Fruit fly (Drosophila melanogaster) whole organism, embryonic: ENCODE measurements around the gene CG31473.

Source experiments
- Adf1 ChIP-seq: fragments of 200-800 bp; sonication (Bioruptor generic); IDR thresholded peaks from 2 replicates; pipeline ENCODE4 v1.3.6; 2022; ENCODE audit warnings: missing biosample characterization, missing genetic modification characterization
- CG10979 ChIP-seq: fragments of 200-800 bp; sonication (Bioruptor generic); optimal IDR thresholded peaks from 2 replicates; lab custom pipeline; 2018; ENCODE audit warnings: missing biosample characterization, mild to moderate bottlenecking, missing genetic modification characterization, moderate library complexity
- CG11456 ChIP-seq: fragments of 200-800 bp; sonication (Bioruptor generic); IDR thresholded peaks from 3 replicates; pipeline ENCODE4 v1.3.6; 2022; ENCODE audit warnings: missing biosample characterization, missing genetic modification characterization
- CG12769 ChIP-seq: fragments of 200-800 bp; sonication (Bioruptor generic); optimal IDR thresholded peaks from 2 replicates; lab custom pipeline; 2019; ENCODE audit warnings: missing biosample characterization, mild to moderate bottlenecking, missing genetic modification characterization, moderate library complexity
- CG14050 ChIP-seq: fragments of 200-800 bp; sonication (Bioruptor generic); IDR thresholded peaks from 3 replicates; pipeline ENCODE4 v1.3.6; 2022; ENCODE audit warnings: missing biosample characterization, missing genetic modification characterization
- CG1647 ChIP-seq: fragments of 200-800 bp; sonication (Bioruptor generic); optimal IDR thresholded peaks from 3 replicates; lab custom pipeline; 2016; ENCODE audit warnings: missing biosample characterization, missing genetic modification characterization
- CG16779 ChIP-seq: fragments of 200-800 bp; sonication (Bioruptor generic); IDR thresholded peaks from 2 replicates; pipeline ENCODE4 v1.3.6; 2022; ENCODE audit warnings: missing biosample characterization, missing genetic modification characterization
- CG16815 ChIP-seq: fragments of 200-800 bp; sonication (Bioruptor generic); optimal IDR thresholded peaks from 3 replicates; lab custom pipeline; 2017; ENCODE audit warnings: missing biosample characterization, mild to moderate bottlenecking, missing genetic modification characterization
- CG17568 ChIP-seq: fragments of 200-800 bp; sonication (Bioruptor generic); optimal IDR thresholded peaks from 2 replicates; lab custom pipeline; 2018; ENCODE audit warnings: missing biosample characterization, mild to moderate bottlenecking, missing genetic modification characterization, moderate library complexity
- CG17612 ChIP-seq: fragments of 200-800 bp; sonication (Bioruptor generic); IDR thresholded peaks from 2 replicates; pipeline ENCODE4 v1.3.6; 2022; ENCODE audit warnings: missing biosample characterization, missing genetic modification characterization
- CG2120 ChIP-seq: fragments of 200-800 bp; sonication (Bioruptor generic); optimal IDR thresholded peaks from 3 replicates; lab custom pipeline; 2016; ENCODE audit warnings: missing biosample characterization, missing genetic modification characterization
- CG31365 ChIP-seq: fragments of 200-800 bp; sonication (Bioruptor generic); optimal IDR thresholded peaks from 2 replicates; lab custom pipeline; 2018; ENCODE audit warnings: missing biosample characterization, mild to moderate bottlenecking, missing genetic modification characterization
- CG34376 ChIP-seq: fragments of 200-800 bp; sonication (Bioruptor generic); optimal IDR thresholded peaks from 2 replicates; lab custom pipeline; 2018; ENCODE audit warnings: missing biosample characterization, mild to moderate bottlenecking, missing genetic modification characterization
- CG6765 ChIP-seq: fragments of 200-800 bp; sonication (Bioruptor generic); optimal IDR thresholded peaks from 3 replicates; lab custom pipeline; 2017; ENCODE audit warnings: missing biosample characterization, mild to moderate bottlenecking, missing genetic modification characterization
- CG8478 ChIP-seq: fragments of >200 bp; optimal IDR thresholded peaks from 2 replicates; lab custom pipeline; 2018
- Deaf1 ChIP-seq: fragments of 200-800 bp; optimal IDR thresholded peaks from 3 replicates; lab custom pipeline; 2019; ENCODE audit warnings: missing biosample characterization, mild to moderate bottlenecking, missing genetic modification characterization, moderate library complexity
- Dp ChIP-seq: fragments of 200-800 bp; sonication (Bioruptor generic); optimal IDR thresholded peaks from 2 replicates; lab custom pipeline; 2018; ENCODE audit warnings: missing biosample characterization, mild to moderate bottlenecking, missing genetic modification characterization, moderate library complexity
- Dref ChIP-seq: fragments of 200-800 bp; sonication (Bioruptor generic); IDR thresholded peaks from 2 replicates; pipeline ENCODE4 v1.3.6; 2022; ENCODE audit warnings: missing biosample characterization, missing genetic modification characterization
- Elba2 ChIP-seq: fragments of 200-800 bp; sonication (Bioruptor generic); optimal IDR thresholded peaks from 3 replicates; lab custom pipeline; 2016; ENCODE audit warnings: missing biosample characterization, missing genetic modification characterization
- GATAe ChIP-seq: fragments of 200-800 bp; sonication (Bioruptor generic); conservative IDR thresholded peaks from 2 replicates; pipeline ENCODE4 v1.3.6; 2022; ENCODE audit warnings: missing biosample characterization, missing genetic modification characterization
- HHEX ChIP-seq: fragments of 200-800 bp; sonication (Bioruptor generic); optimal IDR thresholded peaks from 3 replicates; lab custom pipeline; 2017; ENCODE audit warnings: missing biosample characterization, mild to moderate bottlenecking, missing genetic modification characterization, missing genetic modification reagents
- Hey ChIP-seq: fragments of 200-800 bp; sonication (Bioruptor generic); optimal IDR thresholded peaks from 3 replicates; lab custom pipeline; 2018; ENCODE audit warnings: missing biosample characterization, mild to moderate bottlenecking, missing genetic modification characterization
- HmgD ChIP-seq: fragments of 200-800 bp; sonication (Bioruptor generic); optimal IDR thresholded peaks from 3 replicates; lab custom pipeline; 2016; ENCODE audit warnings: missing biosample characterization, missing genetic modification characterization
- Hr3 ChIP-seq: fragments of 200-800 bp; sonication (Bioruptor generic); optimal IDR thresholded peaks from 3 replicates; lab custom pipeline; 2016; ENCODE audit warnings: missing biosample characterization, missing genetic modification characterization
- Jarid2 ChIP-seq: fragments of 200-800 bp; sonication (Bioruptor generic); optimal IDR thresholded peaks from 3 replicates; lab custom pipeline; 2017; ENCODE audit warnings: mild to moderate bottlenecking, missing biosample characterization, missing genetic modification reagents, missing genetic modification characterization
- NC2α ChIP-seq: fragments of 200-800 bp; sonication (Bioruptor generic); optimal IDR thresholded peaks from 2 replicates; lab custom pipeline; 2016; ENCODE audit warnings: missing biosample characterization, missing genetic modification characterization
- NC2β ChIP-seq: fragments of 200-800 bp; sonication (Bioruptor generic); optimal IDR thresholded peaks from 2 replicates; lab custom pipeline; 2016; ENCODE audit warnings: missing biosample characterization, missing genetic modification characterization
- Opbp ChIP-seq: fragments of 200-800 bp; sonication (Bioruptor generic); IDR thresholded peaks from 3 replicates; pipeline ENCODE4 v1.3.6; 2022; ENCODE audit warnings: missing biosample characterization, missing genetic modification characterization; ENCODE audit not compliant: partially characterized antibody
- Ptx1 ChIP-seq: fragments of 200-800 bp; sonication (Bioruptor generic); IDR thresholded peaks from 2 replicates; pipeline ENCODE4 v1.3.6; 2022; ENCODE audit warnings: missing biosample characterization, missing genetic modification characterization
- Stat92E ChIP-seq, 3 experiments: fragments of >200 bp in 2 of 3; fragments of 200-800 bp in 1 of 3; sonication (Bioruptor generic) in 1 of 3; optimal IDR thresholded peaks; 2 replicates each; lab custom pipeline; 2017 to 2019; ENCODE audit warnings: missing biosample characterization in 3 of 3, missing genetic modification characterization in 3 of 3, mild to moderate bottlenecking in 1 of 3, moderate library complexity in 1 of 3
- cad ChIP-seq: fragments of >200 bp; optimal IDR thresholded peaks from 2 replicates; lab custom pipeline; 2017; ENCODE audit warnings: missing biosample characterization, missing genetic modification characterization
- chinmo ChIP-seq: fragments of 200-800 bp; sonication (Bioruptor generic); IDR thresholded peaks from 4 replicates; pipeline ENCODE4 v1.3.6; 2022; ENCODE audit warnings: missing biosample characterization, missing genetic modification characterization; ENCODE audit not compliant: partially characterized antibody
- cwo ChIP-seq: fragments of 200-800 bp; sonication (Bioruptor generic); optimal IDR thresholded peaks from 3 replicates; lab custom pipeline; 2017; ENCODE audit warnings: missing biosample characterization, missing genetic modification characterization, mild to moderate bottlenecking, moderate library complexity, missing genetic modification reagents
- exex ChIP-seq: fragments of 200-800 bp; sonication (Bioruptor generic); optimal IDR thresholded peaks from 4 replicates; lab custom pipeline; 2018; ENCODE audit warnings: missing biosample characterization, mild to moderate bottlenecking, missing genetic modification characterization, moderate library complexity
- grau ChIP-seq: fragments of 200-800 bp; optimal IDR thresholded peaks from 3 replicates; lab custom pipeline; 2019; ENCODE audit warnings: missing biosample characterization, mild to moderate bottlenecking, missing genetic modification characterization, moderate library complexity
- grn ChIP-seq: fragments of 200-800 bp; sonication (Bioruptor generic); optimal IDR thresholded peaks from 3 replicates; lab custom pipeline; 2017; ENCODE audit warnings: missing biosample characterization, missing genetic modification characterization
- gro ChIP-seq: fragments of 200-800 bp; sonication (Bioruptor generic); optimal IDR thresholded peaks from 2 replicates; lab custom pipeline; 2016; ENCODE audit warnings: missing biosample characterization, missing genetic modification characterization
- hth ChIP-seq: fragments of >200 bp; optimal IDR thresholded peaks from 2 replicates; lab custom pipeline; 2017; ENCODE audit warnings: inconsistent platforms
- lab ChIP-seq: fragments of 200-800 bp; sonication (Bioruptor generic); optimal IDR thresholded peaks from 3 replicates; lab custom pipeline; 2017; ENCODE audit warnings: missing biosample characterization, missing genetic modification characterization, mild to moderate bottlenecking, moderate library complexity, missing genetic modification reagents
- mirr ChIP-seq: fragments of 200-800 bp; sonication (Bioruptor generic); optimal IDR thresholded peaks from 3 replicates; lab custom pipeline; 2018; ENCODE audit warnings: missing biosample characterization, mild to moderate bottlenecking, missing genetic modification characterization
- pfk ChIP-seq: fragments of 200-800 bp; sonication (Bioruptor generic); optimal IDR thresholded peaks from 2 replicates; lab custom pipeline; 2018; ENCODE audit warnings: missing biosample characterization, mild to moderate bottlenecking, missing genetic modification characterization, moderate library complexity
- sd ChIP-seq: fragments of 200-800 bp; sonication (Bioruptor generic); optimal IDR thresholded peaks from 3 replicates; lab custom pipeline; 2018; ENCODE audit warnings: missing biosample characterization, mild to moderate bottlenecking, missing genetic modification characterization, moderate library complexity
- sug ChIP-seq: fragments of 200-800 bp; optimal IDR thresholded peaks from 2 replicates; lab custom pipeline; 2019; ENCODE audit warnings: missing biosample characterization, mild to moderate bottlenecking, missing genetic modification characterization, moderate library complexity
- tll ChIP-seq, 2 experiments: fragments of 200-800 bp in 1 of 2; fragments of >200 bp in 1 of 2; sonication (Bioruptor generic) in 1 of 2; optimal IDR thresholded peaks; 2 replicates each; lab custom pipeline; 2017 to 2019; ENCODE audit warnings: missing biosample characterization in 2 of 2, missing genetic modification characterization in 2 of 2, mild to moderate bottlenecking in 1 of 2, moderate library complexity in 1 of 2
- tna ChIP-seq: fragments of 200-800 bp; sonication (Bioruptor generic); IDR thresholded peaks from 2 replicates; pipeline ENCODE4 v1.3.6; 2022; ENCODE audit warnings: missing biosample characterization, missing genetic modification characterization; ENCODE audit not compliant: partially characterized antibody
- wek ChIP-seq: fragments of 200-800 bp; sonication (Bioruptor generic); optimal IDR thresholded peaks from 3 replicates; lab custom pipeline; 2018; ENCODE audit warnings: missing biosample characterization, mild to moderate bottlenecking, missing genetic modification characterization, moderate library complexity

The CG31473 gene

DNA sequence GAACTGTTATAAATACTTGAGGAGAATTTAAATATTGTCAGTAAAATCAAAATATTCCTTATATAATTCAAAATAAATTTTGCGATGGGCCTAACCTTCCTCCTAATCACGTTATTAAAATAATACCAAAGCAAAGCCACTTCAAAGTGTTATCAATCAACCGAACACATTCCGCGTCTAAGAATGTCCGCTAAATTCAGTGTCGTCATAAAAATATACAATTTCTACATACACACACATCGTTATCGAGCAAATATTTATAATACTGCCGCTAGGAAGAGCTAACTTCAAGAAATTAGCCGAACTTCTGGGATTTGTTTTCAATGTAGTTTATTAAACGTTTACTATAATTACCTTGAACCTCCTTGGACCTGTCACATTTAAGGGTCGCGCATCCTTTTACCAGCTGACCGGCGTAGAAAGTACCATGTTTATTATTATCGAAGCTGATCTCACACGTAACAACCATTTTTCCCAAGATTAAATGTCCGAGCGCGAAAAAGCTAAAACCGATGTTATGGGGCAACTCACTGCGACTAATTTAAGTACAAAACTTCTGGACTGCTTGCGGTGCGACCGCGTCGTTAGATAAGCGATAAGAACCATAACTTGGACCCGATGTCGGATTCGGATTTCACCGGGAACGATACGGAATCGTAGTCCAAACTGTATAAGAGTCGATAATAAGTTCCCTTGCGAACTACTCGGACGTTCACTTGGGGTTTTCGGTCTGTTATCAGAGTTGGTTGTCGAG, 28.5 kb upstream of the CG31473 start, which contains the start of gene CG18747 (continued):
- no peak for TF ChIP-seq wek
- peak; percentile 44 for TF ChIP-seq exex (tag; lab: Kevin White, UChicago)
- TF ChIP-seq grn (GFP tag; lab: Kevin White, UChicago) = peak; percentile 70
- no peak for TF ChIP-seq CG17568 (GFP tag; lab: Kevin White, UChicago)
- TF ChIP-seq CG6765 (GFP tag; lab: Kevin White, UChicago) = no peak
- no peak for TF ChIP-seq CG14050 (GFP tag; lab: Robert Waterston, UW)
- no peak for TF ChIP-seq NC2β (GFP tag; lab: Kevin White, UChicago)
- no peak for TF ChIP-seq NC2α (GFP tag; lab: Kevin White, UChicago)
- no peak for TF ChIP-seq Elba2 (GFP tag; lab: Kevin White, UChicago)
- TF ChIP-seq Deaf1 (tag; lab: Kevin White, UChicago) = peak; percentile 90
- TF ChIP-seq lab (GFP tag; lab: Kevin White, UChicago) = peak; percentile 5
- peak; percentile 63 for TF ChIP-seq pfk (GFP tag; lab: Kevin White, UChicago)
- 0 out of 4 replicates have a peak, but pooled peaks have one; percentile 25 for TF ChIP-seq chinmo (GFP tag; lab: Robert Waterston, UW)
- peak; percentile 75 for TF ChIP-seq CG31365 (tag; lab: Kevin White, UChicago)
- peak; percentile 35 for TF ChIP-seq GATAe
- no peak for TF ChIP-seq tna (GFP tag; lab: Robert Waterston, UW)
- no peak for TF ChIP-seq Opbp (GFP tag; lab: Robert Waterston, UW)
- no peak for TF ChIP-seq Dref
- no peak for TF ChIP-seq CG17612 (GFP tag; lab: Robert Waterston, UW)
- TF ChIP-seq, all 482 proteins: peak for 16

DNA sequence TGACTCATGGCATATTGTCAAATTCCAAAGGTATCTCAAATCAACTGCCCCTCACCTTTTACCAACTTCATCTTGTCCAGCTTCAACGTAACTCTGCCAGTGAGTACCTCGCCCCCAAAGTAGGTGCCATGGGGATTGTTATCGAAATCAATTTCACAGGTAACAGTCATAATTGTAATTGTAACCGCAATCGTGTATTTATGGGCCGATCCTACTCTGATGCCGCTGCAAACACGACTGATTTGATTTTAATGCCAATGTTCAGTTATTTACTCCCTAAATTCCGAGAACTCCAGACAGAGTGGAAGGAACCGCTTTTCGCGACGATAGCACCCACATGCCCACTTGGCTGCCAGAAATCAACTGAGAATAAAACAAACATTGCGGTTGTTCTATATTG, 25.8 kb upstream of the CG31473 start, which contains the start of gene CG18745:
CG18745 (minus strand) TSS at position 336 of the 400 bp plus-strand sequence.
- no peak for TF ChIP-seq tll (GFP tag; optimal IDR thresholded peaks at IDR 0.05; lab: Kevin White, UChicago)
- no peak for TF ChIP-seq hth
- TF ChIP-seq Stat92E (GFP tag; optimal IDR thresholded peaks at IDR 0.05; lab: Kevin White, UChicago) = no peak
- TF ChIP-seq CG16779 (GFP tag; lab: Robert Waterston, UW) = no peak
- peak; percentile 60 for TF ChIP-seq mirr (GFP tag; lab: Kevin White, UChicago)
- TF ChIP-seq Ptx1 = no peak
- TF ChIP-seq exex (tag; lab: Kevin White, UChicago) = peak; percentile 86
- peak; percentile 1 for TF ChIP-seq gro (GFP tag; lab: Kevin White, UChicago)
- TF ChIP-seq Hr3 (GFP tag; lab: Kevin White, UChicago) = no peak
- peak; percentile 5 for TF ChIP-seq cwo (GFP tag; lab: Kevin White, UChicago)
- TF ChIP-seq CG1647 (GFP tag; lab: Kevin White, UChicago) = no peak
- peak; percentile 33 for TF ChIP-seq lab (GFP tag; lab: Kevin White, UChicago)
- no peak for TF ChIP-seq CG10979 (tag; lab: Kevin White, UChicago)
- no peak for TF ChIP-seq CG16815
- TF ChIP-seq sd = peak; percentile 80
- TF ChIP-seq CG8478 (lab: Kevin White, UChicago) = no peak
- TF ChIP-seq HHEX (GFP tag; lab: Kevin White, UChicago) = no peak
- no peak for TF ChIP-seq CG2120
- TF ChIP-seq CG11456 (GFP tag; lab: Robert Waterston, UW) = no peak
- TF ChIP-seq HmgD = no peak
- TF ChIP-seq CG12769 (tag; lab: Kevin White, UChicago) = peak; percentile 30
- TF ChIP-seq grau (tag; lab: Kevin White, UChicago) = no peak
- TF ChIP-seq CG34376 (GFP tag; lab: Kevin White, UChicago) = peak; percentile 20
- TF ChIP-seq cad (GFP tag; lab: Kevin White, UChicago) = no peak
- TF ChIP-seq Adf1 (GFP tag; lab: Robert Waterston, UW) = no peak
- no peak for TF ChIP-seq Hey
- no peak for TF ChIP-seq CG6765 (GFP tag; lab: Kevin White, UChicago)
- peak; percentile 50 for TF ChIP-seq sug (tag; lab: Kevin White, UChicago)
- TF ChIP-seq Jarid2 (GFP tag; lab: Kevin White, UChicago) = peak; percentile 10
- no peak for TF ChIP-seq Dp (GFP tag; lab: Kevin White, UChicago)
- TF ChIP-seq, all 482 proteins: peak for 10
